Fruit fly (Drosophila melanogaster) whole organism, embryonic: ENCODE results near the gene CG5938.
A peak's percentile ranks its signal among the peaks of the same experiment; 100 is the strongest.

Experiments used
- Asciz ChIP-seq: fragments of 200-800 bp; sonication (Bioruptor generic); optimal IDR thresholded peaks from 2 replicates; lab custom pipeline; 2017; ENCODE audit warnings: missing biosample characterization, mild to moderate bottlenecking, missing genetic modification characterization, missing genetic modification reagents
- Atf3 ChIP-seq: fragments of 200-800 bp; sonication (Bioruptor generic); optimal IDR thresholded peaks from 3 replicates; lab custom pipeline; 2016; ENCODE audit warnings: missing biosample characterization, missing genetic modification characterization
- Atf6 ChIP-seq: fragments of 200-800 bp; sonication (Bioruptor generic); IDR thresholded peaks from 2 replicates; pipeline ENCODE4 v1.3.6; 2022; ENCODE audit warnings: missing biosample characterization, missing genetic modification characterization
- Awh ChIP-seq: fragments of 200-800 bp; sonication (Bioruptor generic); IDR thresholded peaks from 2 replicates; pipeline ENCODE4, ENCODE4 v1.3.6; 2022; ENCODE audit warnings: missing biosample characterization, missing genetic modification characterization
- Bgb ChIP-seq: fragments of 200-800 bp; sonication (Bioruptor generic); IDR thresholded peaks from 2 replicates; pipeline ENCODE4 v1.3.6; 2022; ENCODE audit warnings: missing biosample characterization, missing genetic modification characterization; ENCODE audit not compliant: partially characterized antibody
- CG10321 ChIP-seq: fragments of 200-800 bp; sonication (Bioruptor generic); IDR thresholded peaks from 2 replicates; pipeline ENCODE4 v1.3.6; 2022; ENCODE audit warnings: missing biosample characterization, missing genetic modification characterization
- CG10959 ChIP-seq: fragments of 200-800 bp; sonication (Bioruptor generic); IDR thresholded peaks from 2 replicates; pipeline ENCODE4 v1.3.6; 2022; ENCODE audit warnings: missing biosample characterization, missing genetic modification characterization
- CG12236 ChIP-seq: fragments of 200-800 bp; sonication (Bioruptor generic); optimal IDR thresholded peaks from 2 replicates; lab custom pipeline; 2016; ENCODE audit warnings: missing biosample characterization, missing genetic modification characterization
- CG12659 ChIP-seq: fragments of 200-800 bp; sonication (Bioruptor generic); optimal IDR thresholded peaks from 3 replicates; lab custom pipeline; 2017; ENCODE audit warnings: mild to moderate bottlenecking, missing biosample characterization, missing genetic modification reagents, missing genetic modification characterization
- CG12942 ChIP-seq: fragments of 200-800 bp; sonication (Bioruptor generic); optimal IDR thresholded peaks from 3 replicates; lab custom pipeline; 2016; ENCODE audit warnings: missing biosample characterization, missing genetic modification characterization
- CG17568 ChIP-seq: fragments of 200-800 bp; sonication (Bioruptor generic); optimal IDR thresholded peaks from 2 replicates; lab custom pipeline; 2018; ENCODE audit warnings: missing biosample characterization, mild to moderate bottlenecking, missing genetic modification characterization, moderate library complexity
- CG17829 ChIP-seq: fragments of 200-800 bp; optimal IDR thresholded peaks from 2 replicates; lab custom pipeline; 2019; ENCODE audit warnings: missing biosample characterization, mild to moderate bottlenecking, missing genetic modification characterization, moderate library complexity
- CG2116 ChIP-seq: fragments of 200-800 bp; sonication (Bioruptor generic); optimal IDR thresholded peaks from 3 replicates; lab custom pipeline; 2018; ENCODE audit warnings: missing biosample characterization, mild to moderate bottlenecking, missing genetic modification characterization
- CG3065 ChIP-seq: fragments of 200-800 bp; sonication (Bioruptor generic); optimal IDR thresholded peaks from 2 replicates; lab custom pipeline; 2016; ENCODE audit warnings: missing biosample characterization, missing genetic modification characterization
- CG33557 ChIP-seq: fragments of 200-800 bp; sonication (Bioruptor generic); optimal IDR thresholded peaks from 2 replicates; lab custom pipeline; 2019; ENCODE audit warnings: missing biosample characterization, mild to moderate bottlenecking, missing genetic modification characterization, moderate library complexity
- CG34224 ChIP-seq: fragments of 200-800 bp; sonication (Bioruptor generic); IDR thresholded peaks from 3 replicates; pipeline ENCODE4 v1.3.6; 2022; ENCODE audit warnings: missing biosample characterization, missing genetic modification characterization; ENCODE audit not compliant: partially characterized antibody
- CG4360 ChIP-seq: fragments of 200-800 bp; sonication (Bioruptor generic); IDR thresholded peaks from 2 replicates; pipeline ENCODE4 v1.3.6; 2022; ENCODE audit warnings: missing biosample characterization, missing genetic modification characterization
- CG4617 ChIP-seq: fragments of 200-800 bp; sonication (Bioruptor generic); optimal IDR thresholded peaks from 3 replicates; lab custom pipeline; 2016; ENCODE audit warnings: missing biosample characterization, missing genetic modification characterization, borderline replicate concordance
- CG6175 ChIP-seq: fragments of 200-800 bp; sonication (Bioruptor generic); IDR thresholded peaks from 3 replicates; pipeline ENCODE4 v1.3.6; 2022; ENCODE audit warnings: missing biosample characterization, missing genetic modification characterization
- CG6272 ChIP-seq: fragments of 200-800 bp; sonication (Bioruptor generic); IDR thresholded peaks from 2 replicates; pipeline ENCODE4 v1.3.6; 2022; ENCODE audit warnings: missing biosample characterization, missing genetic modification characterization
- CG6765 ChIP-seq: fragments of 200-800 bp; sonication (Bioruptor generic); optimal IDR thresholded peaks from 3 replicates; lab custom pipeline; 2017; ENCODE audit warnings: missing biosample characterization, mild to moderate bottlenecking, missing genetic modification characterization
- CG7372 ChIP-seq: fragments of 200-800 bp; sonication (Bioruptor generic); IDR thresholded peaks from 2 replicates; pipeline ENCODE4 v1.3.6; 2022; ENCODE audit warnings: missing biosample characterization, missing genetic modification characterization
- CG7987 ChIP-seq: fragments of 200-800 bp; sonication (Bioruptor generic); optimal IDR thresholded peaks from 2 replicates; lab custom pipeline; 2018; ENCODE audit warnings: missing biosample characterization, mild to moderate bottlenecking, missing genetic modification characterization, moderate library complexity
- CG8478 ChIP-seq: fragments of >200 bp; optimal IDR thresholded peaks from 2 replicates; lab custom pipeline; 2018
- Doc2 ChIP-seq: fragments of 200-800 bp; sonication (Bioruptor generic); IDR thresholded peaks from 2 replicates; pipeline ENCODE4 v1.3.6; 2022; ENCODE audit warnings: missing biosample characterization, missing genetic modification characterization
- Hey ChIP-seq: fragments of 200-800 bp; sonication (Bioruptor generic); optimal IDR thresholded peaks from 3 replicates; lab custom pipeline; 2018; ENCODE audit warnings: missing biosample characterization, mild to moderate bottlenecking, missing genetic modification characterization
- Hr78 ChIP-seq, 2 experiments: fragments of 200-800 bp in 1 of 2; fragments of >200 bp in 1 of 2; sonication (Bioruptor generic) in 1 of 2; optimal IDR thresholded peaks; 2 replicates each; lab custom pipeline; 2017 to 2019; ENCODE audit warnings: missing biosample characterization in 2 of 2, missing genetic modification characterization in 2 of 2, mild to moderate bottlenecking in 1 of 2, moderate library complexity in 1 of 2
- Lim3 ChIP-seq: fragments of 200-800 bp; sonication (Bioruptor generic); IDR thresholded peaks from 2 replicates; pipeline ENCODE4 v1.3.6; 2022; ENCODE audit warnings: missing biosample characterization, missing genetic modification characterization
- MESR4 ChIP-seq: fragments of 200-800 bp; sonication (Bioruptor generic); optimal IDR thresholded peaks from 2 replicates; lab custom pipeline; 2018; ENCODE audit warnings: missing biosample characterization, mild to moderate bottlenecking, missing genetic modification characterization, moderate library complexity
- Meics ChIP-seq: fragments of 200-800 bp; sonication (Bioruptor generic); optimal IDR thresholded peaks from 2 replicates; lab custom pipeline; 2017; ENCODE audit warnings: missing biosample characterization, mild to moderate bottlenecking, missing genetic modification characterization
- Stat92E ChIP-seq, 3 experiments: fragments of >200 bp in 2 of 3; fragments of 200-800 bp in 1 of 3; sonication (Bioruptor generic) in 1 of 3; optimal IDR thresholded peaks; 2 replicates each; lab custom pipeline; 2017 to 2019; ENCODE audit warnings: missing biosample characterization in 3 of 3, missing genetic modification characterization in 3 of 3, mild to moderate bottlenecking in 1 of 3, moderate library complexity in 1 of 3
- Xbp1 ChIP-seq: fragments of 200-800 bp; sonication (Bioruptor generic); optimal IDR thresholded peaks from 3 replicates; lab custom pipeline; 2016; ENCODE audit warnings: missing biosample characterization, mild to moderate bottlenecking, missing genetic modification characterization
- Xrp1 ChIP-seq: fragments of 200-800 bp; sonication (Bioruptor generic); IDR thresholded peaks from 2 replicates; pipeline ENCODE4 v1.3.6; 2022; ENCODE audit warnings: missing biosample characterization, missing genetic modification characterization
- bab2 ChIP-seq: fragments of 200-800 bp; sonication (Bioruptor generic); optimal IDR thresholded peaks from 2 replicates; lab custom pipeline; 2016; ENCODE audit warnings: missing biosample characterization, missing genetic modification characterization
- bigmax ChIP-seq: fragments of 200-800 bp; sonication (Bioruptor generic); optimal IDR thresholded peaks from 2 replicates; lab custom pipeline; 2018; ENCODE audit warnings: missing biosample characterization, mild to moderate bottlenecking, missing genetic modification characterization
- cas ChIP-seq: fragments of 200-800 bp; sonication (Bioruptor generic); IDR thresholded peaks from 2 replicates; pipeline ENCODE4 v1.3.6; 2022; ENCODE audit warnings: missing biosample characterization, missing genetic modification characterization
- crol ChIP-seq: fragments of 200-800 bp; sonication (Bioruptor generic); IDR thresholded peaks from 2 replicates; pipeline ENCODE4 v1.3.6; 2022; ENCODE audit warnings: missing biosample characterization, missing genetic modification characterization
- dimm ChIP-seq: fragments of 200-800 bp; sonication (Bioruptor generic); IDR thresholded peaks from 2 replicates; pipeline ENCODE4 v1.3.6; 2022; ENCODE audit warnings: missing biosample characterization, missing genetic modification characterization
- fd3F ChIP-seq: fragments of 200-800 bp; sonication (Bioruptor generic); optimal IDR thresholded peaks from 2 replicates; lab custom pipeline; 2018; ENCODE audit warnings: missing biosample characterization, mild to moderate bottlenecking, missing genetic modification characterization, moderate library complexity
- lmd ChIP-seq: fragments of 200-800 bp; sonication (Bioruptor generic); IDR thresholded peaks from 2 replicates; pipeline ENCODE4 v1.3.6; 2022; ENCODE audit warnings: missing biosample characterization, missing genetic modification characterization
- odd ChIP-seq: fragments of 200-800 bp; sonication (Bioruptor generic); optimal IDR thresholded peaks from 2 replicates; lab custom pipeline; 2017; ENCODE audit warnings: missing biosample characterization, mild to moderate bottlenecking, missing genetic modification characterization
- onecut ChIP-seq: fragments of 200-800 bp; sonication (Bioruptor generic); IDR thresholded peaks from 2 replicates; pipeline ENCODE4 v1.3.6; 2022; ENCODE audit warnings: missing biosample characterization, missing genetic modification characterization
- sens-2 ChIP-seq: fragments of 200-800 bp; sonication (Bioruptor generic); IDR thresholded peaks from 2 replicates; pipeline ENCODE4 v1.3.6; 2022; ENCODE audit warnings: missing biosample characterization, missing genetic modification characterization
- trem ChIP-seq: fragments of 200-800 bp; optimal IDR thresholded peaks from 3 replicates; lab custom pipeline; 2019; ENCODE audit warnings: missing biosample characterization, mild to moderate bottlenecking, missing genetic modification characterization, moderate library complexity
- unc-4 ChIP-seq: fragments of 200-800 bp; sonication (Bioruptor generic); IDR thresholded peaks from 2 replicates; pipeline ENCODE4 v1.3.6; 2022; ENCODE audit warnings: missing biosample characterization, missing genetic modification characterization; ENCODE audit not compliant: partially characterized antibody
- vfl ChIP-seq: fragments of 200-800 bp; sonication (Bioruptor generic); optimal IDR thresholded peaks from 2 replicates; lab custom pipeline; 2016; ENCODE audit warnings: missing biosample characterization, missing genetic modification characterization
- wdn ChIP-seq: fragments of 200-800 bp; sonication (Bioruptor generic); IDR thresholded peaks from 2 replicates; pipeline ENCODE4 v1.3.6; 2022; ENCODE audit warnings: missing biosample characterization, missing genetic modification characterization
- wek ChIP-seq: fragments of 200-800 bp; sonication (Bioruptor generic); optimal IDR thresholded peaks from 3 replicates; lab custom pipeline; 2018; ENCODE audit warnings: missing biosample characterization, mild to moderate bottlenecking, missing genetic modification characterization, moderate library complexity
- z ChIP-seq: fragments of 200-800 bp; sonication (Bioruptor generic); IDR thresholded peaks from 3 replicates; pipeline ENCODE4 v1.3.6; 2022; ENCODE audit warnings: missing biosample characterization, missing genetic modification characterization

Gene CG5938

dm6 chr3R:27274533-27275447 is at the start of gene CG5938 (continued):
- TF ChIP-seq Atf3 (no peak), CG10959 (GFP tag; lab: Robert Waterston, UW) (0 out of 2 replicates have a peak, but pooled peaks have one; percentile 13), CG7987 (GFP tag; lab: Kevin White, UChicago) (no peak), CG6765 (GFP tag; lab: Kevin White, UChicago) (no peak), Xbp1 (GFP tag; lab: Kevin White, UChicago) (peak; percentile 7), bigmax (no peak), odd (GFP tag; lab: Kevin White, UChicago) (no peak), cas (GFP tag; lab: Robert Waterston, UW) (no peak), CG17568 (GFP tag; lab: Kevin White, UChicago) (no peak), CG12236 (no peak), CG12659 (GFP tag; lab: Kevin White, UChicago) (peak; percentile 35), fd3F (GFP tag; lab: Kevin White, UChicago) (no peak), CG10321 (no peak), CG2116 (peak; percentile 39), Meics (GFP tag; lab: Kevin White, UChicago) (peak; percentile 30), CG4617 (peak; percentile 90), CG3065 (GFP tag; lab: Kevin White, UChicago) (no peak), sens-2 (GFP tag; lab: Robert Waterston, UW) (no peak), unc-4 (GFP tag; lab: Robert Waterston, UW) (peak; percentile 15; the same call in 1 of the 2 replicates), CG6272 (GFP tag; lab: Robert Waterston, UW) (no peak), CG4360 (peak; percentile 62), dimm (GFP tag; lab: Robert Waterston, UW) (no peak), CG33557 (GFP tag; lab: Kevin White, UChicago) (no peak), CG17829 (tag; lab: Kevin White, UChicago) (peak; percentile 56), Stat92E (GFP tag; optimal IDR thresholded peaks at IDR 0.05; lab: Kevin White, UChicago) (no peak), Hr78 (GFP tag; optimal IDR thresholded peaks at IDR 0.05; lab: Kevin White, UChicago) (no peak), Asciz (GFP tag; lab: Kevin White, UChicago) (no peak), Atf6 (GFP tag; lab: Robert Waterston, UW) (no peak; the same call in 1 of the 2 replicates), bab2 (no peak), CG8478 (lab: Kevin White, UChicago) (peak; percentile 4), Xrp1 (GFP tag; lab: Robert Waterston, UW) (peak; percentile 26; the same call in 1 of the 2 replicates), wek (GFP tag; lab: Kevin White, UChicago) (no peak), wdn (GFP tag; lab: Robert Waterston, UW) (no peak), CG34224 (peak; percentile 38; the same call in 2 of the 3 replicates), vfl (GFP tag; lab: Kevin White, UChicago) (no peak), Hey (tag; lab: Kevin White, UChicago) (no peak), Lim3 (no peak), lmd (no peak), Awh (no peak), CG6175 (GFP tag; lab: Robert Waterston, UW) (no peak), MESR4 (peak; percentile 73), trem (tag; lab: Kevin White, UChicago) (peak; percentile 92), CG7372 (GFP tag; lab: Robert Waterston, UW) (no peak), Doc2 (GFP tag; lab: Robert Waterston, UW) (no peak), Bgb (GFP tag; lab: Robert Waterston, UW) (no peak), crol (GFP tag; lab: Robert Waterston, UW) (peak; percentile 73), z (GFP tag; lab: Robert Waterston, UW) (no peak), onecut (GFP tag; lab: Robert Waterston, UW) (peak; percentile 73), CG12942 (GFP tag; lab: Kevin White, UChicago) (no peak)
